Worm (Caenorhabditis elegans): Measurements from ENCODE around the gene F23B12.7.
A peak's percentile ranks its signal among the peaks of the same experiment; 100 is the strongest.

F23B12.7 gene

ce11 chrV:14496446-14496845 is 46.9 kb downstream of the F23B12.7 start:
- TF ChIP-seq ztf-23 (GFP tag; IDR thresholded peaks at IDR 0.05) (no peak), cog-1 (tag; optimal IDR thresholded peaks at IDR 0.05) (no peak), tab-1 (GFP tag; IDR thresholded peaks at IDR 0.05) (no peak), T22C8.4 (GFP tag; IDR thresholded peaks at IDR 0.05) (no peak), flt-1 (GFP tag; IDR thresholded peaks at IDR 0.05) (no peak), ztf-29 (GFP tag; IDR thresholded peaks at IDR 0.05) (no peak), med-1 (GFP tag; optimal IDR thresholded peaks at IDR 0.05; ENCODE audit: insufficient read depth) (no peak), klf-2 (GFP tag; conservative IDR thresholded peaks at IDR 0.05) (no peak), ref-1 (GFP tag; conservative IDR thresholded peaks at IDR 0.05) (no peak)

ce11 chrV:14498204-14498603 is 48.7 kb downstream of the F23B12.7 start:
- TF ChIP-seq T22C8.4 (GFP tag; IDR thresholded peaks at IDR 0.05) (no peak), ref-1 (GFP tag; conservative IDR thresholded peaks at IDR 0.05) (no peak), flt-1 (GFP tag; IDR thresholded peaks at IDR 0.05) (peak; percentile 61; the same call in 1 of the 2 replicates), med-1 (GFP tag; optimal IDR thresholded peaks at IDR 0.05; ENCODE audit: insufficient read depth) (no peak), cog-1 (tag; optimal IDR thresholded peaks at IDR 0.05) (peak; percentile 34), tab-1 (GFP tag; IDR thresholded peaks at IDR 0.05) (no peak), klf-2 (GFP tag; conservative IDR thresholded peaks at IDR 0.05) (no peak), ztf-23 (GFP tag; IDR thresholded peaks at IDR 0.05) (no peak), ztf-29 (GFP tag; IDR thresholded peaks at IDR 0.05) (no peak)

ce11 chrV:14499074-14499864 is 49.8 kb downstream of the F23B12.7 start:
- TF ChIP-seq med-1 (GFP tag; optimal IDR thresholded peaks at IDR 0.05; ENCODE audit: insufficient read depth) (no peak), ref-1 (GFP tag; conservative IDR thresholded peaks at IDR 0.05) (no peak)

- TF ChIP-seq med-1 (GFP tag; optimal IDR thresholded peaks at IDR 0.05; ENCODE audit: insufficient read depth) (no peak), flt-1 (GFP tag; IDR thresholded peaks at IDR 0.05) (no peak), cog-1 (tag; optimal IDR thresholded peaks at IDR 0.05) (no peak), tab-1 (GFP tag; IDR thresholded peaks at IDR 0.05) (no peak), klf-2 (GFP tag; conservative IDR thresholded peaks at IDR 0.05) (no peak), ref-1 (GFP tag; conservative IDR thresholded peaks at IDR 0.05) (no peak), ztf-23 (GFP tag; IDR thresholded peaks at IDR 0.05) (no peak), ztf-29 (GFP tag; IDR thresholded peaks at IDR 0.05) (no peak), T22C8.4 (GFP tag; IDR thresholded peaks at IDR 0.05) (no peak)
These were observed 51.1 kb downstream of the F23B12.7 start for ce11 chrV:14500554-14500953.

ce11 chrV:14501136-14501535 is 51.6 kb downstream of the F23B12.7 start, which contains the start of gene R02D5.24:
Gene R02D5.24, plus strand, starts transcription at chrV:14501340.
- TF ChIP-seq cog-1 (tag; optimal IDR thresholded peaks at IDR 0.05) (no peak), ztf-29 (GFP tag; IDR thresholded peaks at IDR 0.05) (no peak), T22C8.4 (GFP tag; IDR thresholded peaks at IDR 0.05) (no peak), med-1 (GFP tag; optimal IDR thresholded peaks at IDR 0.05; ENCODE audit: insufficient read depth) (no peak), ref-1 (GFP tag; conservative IDR thresholded peaks at IDR 0.05) (no peak), flt-1 (GFP tag; IDR thresholded peaks at IDR 0.05) (0 out of 2 replicates have a peak, but pooled peaks have one; percentile 15), klf-2 (GFP tag; conservative IDR thresholded peaks at IDR 0.05) (no peak), ztf-23 (GFP tag; IDR thresholded peaks at IDR 0.05) (no peak), tab-1 (GFP tag; IDR thresholded peaks at IDR 0.05) (no peak)
